Fruit fly (Drosophila melanogaster) whole organism: ENCODE results near the gene CG16952.

ENCODE experiments used
- CG8478 ChIP-seq: fragments of >200 bp; optimal IDR thresholded peaks from 2 replicates; lab custom pipeline; 2018; ENCODE audit warnings: inconsistent platforms
- Dll ChIP-seq: fragments of >200 bp; optimal IDR thresholded peaks from 2 replicates; lab custom pipeline; 2017
- EcR ChIP-seq, 2 experiments: fragments of >200 bp; optimal IDR thresholded peaks; 2 replicates each; lab custom pipeline; 2017; ENCODE audit warnings: missing biosample characterization in 2 of 2, missing genetic modification characterization in 2 of 2, missing genetic modification reagents in 2 of 2
- pan ChIP-seq: fragments of >200 bp; optimal IDR thresholded peaks from 2 replicates; lab custom pipeline; 2017
- psq ChIP-seq: fragments of >200 bp; optimal IDR thresholded peaks from 2 replicates; lab custom pipeline; 2017
- usp ChIP-seq: fragments of >200 bp; optimal IDR thresholded peaks from 2 replicates; lab custom pipeline; 2017; ENCODE audit warnings: missing biosample characterization, missing genetic modification characterization, mixed read lengths

Gene CG16952

DNA sequence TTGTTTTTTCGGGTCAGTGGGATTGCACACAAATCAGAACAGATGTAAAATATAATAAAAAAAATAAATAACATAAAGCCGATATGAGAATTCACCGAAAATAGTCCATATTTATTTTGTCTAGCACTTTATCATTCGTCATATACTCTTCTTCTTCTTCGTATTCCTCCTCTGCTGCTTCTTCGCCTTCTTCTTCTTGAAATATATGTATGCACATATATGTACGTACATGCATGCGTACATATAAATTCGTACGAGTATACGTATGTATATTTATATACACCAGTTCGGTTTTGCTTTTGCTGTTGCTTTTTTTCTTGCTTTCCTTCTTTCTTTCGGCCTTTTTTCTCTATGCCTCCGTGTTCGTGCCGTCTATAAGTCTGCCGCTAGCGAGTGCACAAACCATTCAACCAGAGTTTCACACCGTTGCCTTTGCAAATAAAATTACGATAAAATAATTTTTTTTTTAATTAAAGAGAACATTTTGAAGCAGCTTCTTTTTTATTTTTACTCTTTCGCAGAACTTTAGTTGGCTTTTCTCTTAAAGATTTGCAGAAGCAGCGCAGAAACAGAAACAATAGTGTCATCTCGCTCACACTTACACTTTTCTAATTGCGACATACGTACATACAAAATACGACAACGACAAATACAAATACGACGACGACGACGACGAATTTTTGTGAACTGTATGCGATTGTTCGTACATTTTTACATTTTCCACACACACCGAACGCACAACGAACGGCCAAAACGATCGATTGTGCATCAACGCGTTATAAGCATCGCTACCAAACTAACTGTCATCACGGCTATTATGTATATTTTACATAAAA is 16.6 kb downstream of the CG16952 start:
- TF ChIP-seq pan (lab: Kevin White, UChicago): no peak
- TF ChIP-seq psq: no peak
- no peak for TF ChIP-seq EcR (GFP tag; optimal IDR thresholded peaks at IDR 0.05; lab: Kevin White, UChicago)
- TF ChIP-seq usp: no peak
- no peak for TF ChIP-seq CG8478 (lab: Kevin White, UChicago)
- TF ChIP-seq Dll (lab: Kevin White, UChicago): no peak

DNA sequence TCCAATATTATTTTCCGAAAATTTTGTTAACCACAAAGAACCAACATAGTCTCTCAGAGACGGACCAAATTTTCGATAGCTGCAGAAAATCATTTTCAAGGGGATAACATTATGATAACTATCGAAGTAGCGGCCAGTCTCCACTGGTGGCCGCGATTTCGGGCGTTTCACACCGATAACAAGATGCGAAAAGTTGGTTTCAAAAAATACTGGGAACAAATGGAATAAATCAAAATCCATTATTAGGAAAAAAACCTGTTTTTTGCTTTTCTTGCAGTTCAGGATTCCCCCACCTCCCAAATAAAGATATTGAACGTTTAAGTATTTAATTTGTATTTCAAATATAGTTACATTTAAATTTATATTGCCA is 17.2 kb downstream of the CG16952 start, which contains the start of gene tay:
Gene tay (minus strand): TSS at position 65 of the 370 bp plus-strand sequence.
- no peak for TF ChIP-seq Dll (lab: Kevin White, UChicago)
- TF ChIP-seq pan (lab: Kevin White, UChicago): no peak
- no peak for TF ChIP-seq psq
- no peak for TF ChIP-seq usp
- no peak for TF ChIP-seq CG8478 (lab: Kevin White, UChicago)
- no peak for TF ChIP-seq EcR (GFP tag; optimal IDR thresholded peaks at IDR 0.05; lab: Kevin White, UChicago)

- TF ChIP-seq pan (lab: Kevin White, UChicago) (no peak), usp (no peak), Dll (lab: Kevin White, UChicago) (no peak), CG8478 (lab: Kevin White, UChicago) (no peak), EcR (GFP tag; optimal IDR thresholded peaks at IDR 0.05; lab: Kevin White, UChicago) (no peak)
These were observed 18.8 kb downstream of the CG16952 start for dm6 chrX:15888763-15889162.

dm6 chrX:15889780-15890608 is 20.0 kb downstream of the CG16952 start, which contains the start of the genes MSBP and CG15916:
Gene MSBP (minus strand): TSS chrX:15890109.
Gene CG15916 (plus strand): TSS chrX:15890589.
- TF ChIP-seq EcR (GFP tag; optimal IDR thresholded peaks at IDR 0.05; lab: Kevin White, UChicago) (no peak), CG8478 (lab: Kevin White, UChicago) (no peak), Dll (lab: Kevin White, UChicago) (no peak), usp (no peak), psq (no peak)

DNA sequence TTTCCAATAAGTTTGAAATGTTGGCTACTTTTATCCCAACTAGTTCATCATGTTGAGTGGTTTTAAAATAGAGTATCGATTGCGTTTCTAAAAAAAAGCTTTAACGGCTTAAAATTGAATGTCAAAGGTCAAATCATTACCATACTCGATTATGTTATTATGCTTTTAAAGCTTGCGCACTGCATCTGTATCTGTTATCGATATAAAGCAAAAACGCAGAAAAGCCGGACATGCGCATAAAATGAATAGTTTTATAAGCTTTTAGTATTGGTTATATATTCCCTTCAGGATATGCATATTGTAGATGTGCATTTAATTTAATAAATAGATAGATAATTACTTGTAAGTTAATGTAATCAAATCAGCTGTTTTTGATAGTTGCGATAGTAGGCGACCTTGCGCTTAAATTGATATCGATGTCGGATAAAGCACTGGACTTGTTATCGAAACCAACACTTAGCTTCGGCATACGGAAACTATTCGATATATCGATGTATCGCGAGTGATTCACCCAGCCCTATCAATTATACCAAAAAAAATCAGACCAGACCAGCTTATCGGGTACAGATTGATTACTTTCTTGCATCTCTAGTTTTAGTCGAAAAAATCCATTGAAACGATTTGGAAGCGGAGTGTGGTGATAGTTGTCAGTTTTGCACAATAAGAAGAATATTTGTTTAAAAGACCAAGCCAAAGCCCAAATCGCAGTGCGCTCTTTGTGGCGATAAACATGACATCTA is 21.8 kb downstream of the CG16952 start, which contains the start of gene shi:
Gene shi (plus strand): TSS at position 511 of the 740 bp plus-strand sequence.
- TF ChIP-seq pan (lab: Kevin White, UChicago): no peak
- no peak for TF ChIP-seq EcR (GFP tag; optimal IDR thresholded peaks at IDR 0.05; lab: Kevin White, UChicago)
- no peak for TF ChIP-seq psq
- no peak for TF ChIP-seq usp
- TF ChIP-seq Dll (lab: Kevin White, UChicago): no peak
- no peak for TF ChIP-seq CG8478 (lab: Kevin White, UChicago)

- no peak for TF ChIP-seq Dll (lab: Kevin White, UChicago)
- no peak for TF ChIP-seq CG8478 (lab: Kevin White, UChicago)
- no peak for TF ChIP-seq usp
- TF ChIP-seq pan (lab: Kevin White, UChicago): no peak
- TF ChIP-seq EcR (GFP tag; optimal IDR thresholded peaks at IDR 0.05; lab: Kevin White, UChicago): no peak
- TF ChIP-seq psq: no peak
These were observed 23.8 kb downstream of the CG16952 start for dm6 chrX:15893732-15894264.

DNA sequence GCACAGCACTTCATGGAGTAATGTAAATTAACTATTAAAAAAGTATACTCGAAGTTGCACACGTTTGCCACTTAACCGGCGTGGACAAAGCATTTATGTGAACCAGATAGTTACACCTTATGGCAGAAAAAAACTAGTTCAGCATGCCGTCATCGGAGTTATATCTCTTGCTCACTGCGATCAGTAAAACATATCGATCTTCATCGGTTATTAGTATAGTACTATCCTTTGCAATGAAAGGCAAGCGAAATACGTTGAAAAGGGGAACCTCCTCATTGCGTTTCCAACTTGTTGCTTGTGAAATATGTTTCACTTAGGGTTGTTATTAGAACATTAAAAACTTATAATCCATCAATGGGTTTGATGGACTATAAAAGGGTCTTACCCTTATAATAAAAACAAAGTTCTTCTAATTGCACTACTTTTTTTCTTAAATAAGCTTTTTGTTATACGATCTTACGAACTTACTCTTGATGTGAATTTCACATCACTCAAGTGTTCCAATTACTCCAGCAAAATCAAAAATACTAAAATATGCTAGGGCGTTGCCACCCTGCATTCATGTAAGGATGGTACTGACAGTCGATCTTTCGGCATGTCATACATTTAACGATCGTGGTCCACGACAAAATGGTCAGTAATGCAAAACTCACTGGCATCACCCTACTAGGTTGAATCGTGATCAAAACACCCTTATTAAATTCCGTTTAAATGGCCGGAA is 39.7 kb downstream of the CG16952 start, which contains the start of gene CycD:
Gene CycD (minus strand): TSS at position 113 of the 721 bp plus-strand sequence.
- TF ChIP-seq psq (no peak), CG8478 (lab: Kevin White, UChicago) (no peak), usp (no peak), pan (lab: Kevin White, UChicago) (no peak), Dll (lab: Kevin White, UChicago) (no peak), EcR (GFP tag; optimal IDR thresholded peaks at IDR 0.05; lab: Kevin White, UChicago) (no peak)

DNA sequence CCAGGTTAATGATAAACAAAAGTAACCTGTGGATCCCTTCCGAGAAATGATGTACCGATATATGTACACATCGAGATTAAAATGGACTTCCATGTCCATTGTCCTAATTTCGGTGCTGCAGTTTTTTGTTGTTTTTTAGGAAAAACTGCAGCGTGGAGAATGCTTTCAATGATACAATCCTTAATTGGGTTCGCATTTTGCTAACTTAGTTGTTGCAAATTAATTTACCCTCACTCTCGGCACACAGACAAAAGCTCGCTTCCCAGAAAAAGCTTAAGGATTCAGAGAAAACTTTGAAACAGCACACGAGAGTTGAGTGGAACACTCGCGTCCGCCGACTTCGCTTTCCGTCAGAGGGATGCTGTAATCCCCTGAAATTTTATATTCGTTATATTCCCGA is 40.6 kb downstream of the CG16952 start, which contains the start of gene Lrp4:
Gene Lrp4 (plus strand): TSS at position 301 of the 400 bp plus-strand sequence.
- no peak for TF ChIP-seq usp
- TF ChIP-seq pan (lab: Kevin White, UChicago): no peak
- no peak for TF ChIP-seq CG8478 (lab: Kevin White, UChicago)
- TF ChIP-seq EcR (GFP tag; optimal IDR thresholded peaks at IDR 0.05; lab: Kevin White, UChicago): no peak
- no peak for TF ChIP-seq Dll (lab: Kevin White, UChicago)
- no peak for TF ChIP-seq psq

DNA sequence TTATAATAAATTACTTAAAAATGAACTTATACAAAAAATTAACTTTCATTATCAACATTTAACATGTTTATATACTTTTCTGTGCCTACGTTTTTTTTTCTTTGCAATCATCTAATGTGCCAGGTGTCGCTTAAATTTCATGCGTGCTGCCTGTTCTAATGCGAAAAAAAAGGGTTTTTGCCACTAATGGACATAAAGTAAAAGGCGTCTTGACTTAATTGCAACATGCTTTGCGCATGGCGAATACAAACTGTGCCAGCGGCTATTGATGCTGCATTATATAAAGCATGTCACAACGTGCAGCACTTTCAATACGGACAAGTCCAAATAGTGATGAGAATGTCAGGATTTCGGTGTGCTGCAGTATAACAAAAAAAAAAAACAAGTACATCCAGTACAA is 51.7 kb downstream of the CG16952 start, which contains the start of gene CG8916:
Gene CG8916 (plus strand): TSS at position 301 of the 400 bp plus-strand sequence.
- TF ChIP-seq usp (no peak), psq (no peak), pan (lab: Kevin White, UChicago) (no peak), CG8478 (lab: Kevin White, UChicago) (no peak), EcR (GFP tag; optimal IDR thresholded peaks at IDR 0.05; lab: Kevin White, UChicago) (no peak), Dll (lab: Kevin White, UChicago) (no peak)

DNA sequence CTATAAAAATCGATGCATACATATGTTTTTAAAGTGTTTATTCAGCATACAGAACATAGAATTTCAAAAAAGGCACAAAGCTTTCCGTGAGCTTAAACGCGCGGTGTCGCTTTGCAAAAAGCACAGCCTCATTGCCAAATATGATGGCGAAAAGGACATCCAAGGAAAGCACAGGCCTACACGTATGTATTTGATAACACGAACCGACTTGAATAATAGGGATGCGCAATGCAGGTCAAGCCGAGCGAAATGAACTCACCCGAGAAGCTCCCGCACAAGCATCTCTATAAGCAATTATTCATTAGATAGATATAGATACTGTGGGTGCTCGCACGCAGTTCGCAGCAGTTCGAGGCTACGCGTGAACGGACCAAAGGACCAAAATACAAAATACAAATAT is 54.8 kb downstream of the CG16952 start, which contains the start of gene Lcch3:
Gene Lcch3 (plus strand): TSS at position 301 of the 400 bp plus-strand sequence.
- no peak for TF ChIP-seq EcR (GFP tag; optimal IDR thresholded peaks at IDR 0.05; lab: Kevin White, UChicago)
- TF ChIP-seq usp: no peak
- no peak for TF ChIP-seq CG8478 (lab: Kevin White, UChicago)
